Worm (Caenorhabditis elegans): ENCODE measurements around the gene rfip-1.

Gene rfip-1

ce11 chrII:5839227-5839626, 45.1 kb upstream of the rfip-1 start, which contains the start of gene ZK1248.19 (continued):
- peak in 1 of 6 experiments; percentile 4 for TF ChIP-seq elt-3 (tag; optimal IDR thresholded peaks at IDR 0.05)
- TF ChIP-seq xbp-1 (tag; optimal IDR thresholded peaks at IDR 0.05) = peak; percentile 15
- TF ChIP-seq unc-130 (tag; optimal IDR thresholded peaks at IDR 0.05) = peak; percentile 32
- peak; percentile 13 for TF ChIP-seq lin-14 (GFP tag; optimal IDR thresholded peaks at IDR 0.05)
- peak; percentile 17 for TF ChIP-seq swsn-7 (tag; optimal IDR thresholded peaks at IDR 0.05)
- TF ChIP-seq nhr-47 (tag; optimal IDR thresholded peaks at IDR 0.05) = peak; percentile 35
- TF ChIP-seq fkh-4 (tag; optimal IDR thresholded peaks at IDR 0.05; ENCODE audit: borderline replicate concordance) = no peak
- TF ChIP-seq nhr-84 (tag; optimal IDR thresholded peaks at IDR 0.05) = no peak
- TF ChIP-seq lin-35 (GFP tag; optimal IDR thresholded peaks at IDR 0.05) = peak in 1 of 2 experiments; percentile 39
- peak; percentile 56 for TF ChIP-seq rnt-1 (tag; optimal IDR thresholded peaks at IDR 0.05)
- TF ChIP-seq aha-1 (tag; optimal IDR thresholded peaks at IDR 0.05) = no peak
- TF ChIP-seq nhr-85 (tag) = peak; percentile 9

ce11 chrII:5841053-5841547, 43.3 kb upstream of the rfip-1 start, which contains the start of gene lec-5:
Gene lec-5, minus strand, starts transcription at chrII:5841103.
- no peak for TF ChIP-seq mdl-1 (tag; optimal IDR thresholded peaks at IDR 0.05)
- peak; percentile 2 for TF ChIP-seq mep-1 (tag; optimal IDR thresholded peaks at IDR 0.05)
- peak; percentile 79 for TF ChIP-seq pag-3 (tag; optimal IDR thresholded peaks at IDR 0.05; ENCODE audit: borderline replicate concordance, insufficient read depth)
- peak; percentile 60 for TF ChIP-seq nhr-71 (tag; optimal IDR thresholded peaks at IDR 0.05)
- no peak for TF ChIP-seq xbp-1 (tag; optimal IDR thresholded peaks at IDR 0.05)
- peak; percentile 72 for TF ChIP-seq lin-14 (GFP tag; optimal IDR thresholded peaks at IDR 0.05)
- TF ChIP-seq nhr-76 (tag; optimal IDR thresholded peaks at IDR 0.05) = no peak
- TF ChIP-seq nhr-20 (tag; optimal IDR thresholded peaks at IDR 0.05) = peak; percentile 23
- peak in 1 of 2 experiments; percentile 47 for TF ChIP-seq lsy-2 (tag; optimal IDR thresholded peaks at IDR 0.05)
- TF ChIP-seq nhr-28 (tag; optimal IDR thresholded peaks at IDR 0.05) = no peak
- peak; percentile 23 for TF ChIP-seq snu-23 (GFP tag; optimal IDR thresholded peaks at IDR 0.05)
- peak; percentile 38 for TF ChIP-seq nhr-19 (GFP tag; conservative IDR thresholded peaks at IDR 0.05)
- TF ChIP-seq swsn-7 (tag; optimal IDR thresholded peaks at IDR 0.05) = no peak
- peak; percentile 63 for TF ChIP-seq unc-130 (tag; optimal IDR thresholded peaks at IDR 0.05)
- peak; percentile 56 for TF ChIP-seq rnt-1 (tag; optimal IDR thresholded peaks at IDR 0.05)
- TF ChIP-seq dsc-1 (tag; optimal IDR thresholded peaks at IDR 0.05) = peak; percentile 56

DNA sequence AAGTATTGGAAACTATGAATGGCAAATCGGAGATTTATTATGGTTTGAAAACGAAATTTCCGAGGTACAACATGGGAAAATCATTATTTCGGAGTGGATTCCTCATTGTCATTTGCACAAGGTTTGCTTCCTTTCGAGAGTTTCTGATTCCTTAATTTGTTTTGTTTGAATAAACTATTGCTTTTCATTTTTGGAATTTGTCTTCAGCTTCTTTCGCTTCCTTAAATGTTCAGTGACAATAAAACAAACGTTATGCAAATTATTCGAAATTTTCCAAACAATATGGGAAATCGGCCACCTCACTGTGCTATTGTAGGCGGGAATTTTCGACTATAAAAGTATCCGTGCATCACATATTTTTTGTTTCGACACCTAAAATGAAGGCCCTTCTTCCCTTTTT, 42.5 kb upstream of the rfip-1 start, which contains the start of gene nep-25:
TSS of gene nep-25 (plus strand) at position 375 of the 400 bp plus-strand sequence.
- TF ChIP-seq mab-9 (GFP tag; IDR thresholded peaks at IDR 0.05) (no peak), lsy-2 (tag; optimal IDR thresholded peaks at IDR 0.05) (no peak), nhr-76 (tag; optimal IDR thresholded peaks at IDR 0.05) (no peak)

- TF ChIP-seq C04F5.9 (tag; optimal IDR thresholded peaks at IDR 0.05) (peak; percentile 98), irx-1 (tag; optimal IDR thresholded peaks at IDR 0.05) (peak; percentile 100), tlp-1 (tag; optimal IDR thresholded peaks at IDR 0.05) (peak; percentile 73), elt-3 (tag; optimal IDR thresholded peaks at IDR 0.05) (peak in 5 of 6 experiments; percentile 91 to 99 (median 95)), lin-14 (GFP tag; optimal IDR thresholded peaks at IDR 0.05) (peak; percentile 99), dpl-1 (GFP tag; optimal IDR thresholded peaks at IDR 0.05) (peak; percentile 82 to 84 (median 82)), fkh-10 (GFP tag; optimal IDR thresholded peaks at IDR 0.05) (peak; percentile 99), mef-2 (tag; optimal IDR thresholded peaks at IDR 0.05) (peak; percentile 93), nhr-12 (tag; optimal IDR thresholded peaks at IDR 0.05) (peak; percentile 80), tbx-2 (tag; optimal IDR thresholded peaks at IDR 0.05) (peak; percentile 100), fkh-8 (tag; optimal IDR thresholded peaks at IDR 0.05) (peak; percentile 100), isw-1 (GFP tag; IDR thresholded peaks at IDR 0.05) (peak; percentile 99), pqm-1 (tag; optimal IDR thresholded peaks at IDR 0.05) (peak; percentile 76), sox-4 (tag; optimal IDR thresholded peaks at IDR 0.05) (peak; percentile 99), mdl-1 (tag; optimal IDR thresholded peaks at IDR 0.05) (peak; percentile 46 to 94), elt-2 (tag; optimal IDR thresholded peaks at IDR 0.05) (peak; percentile 100), blmp-1 (tag; optimal IDR thresholded peaks at IDR 0.05) (peak; percentile 89), snpc-4 (tag; optimal IDR thresholded peaks at IDR 0.05) (peak; percentile 100), C34B4.2 (tag; optimal IDR thresholded peaks at IDR 0.05) (peak; percentile 81), sup-37 (GFP tag; optimal IDR thresholded peaks at IDR 0.05) (peak; percentile 99), pax-3 (tag; optimal IDR thresholded peaks at IDR 0.05) (peak; percentile 99), snu-23 (GFP tag; optimal IDR thresholded peaks at IDR 0.05) (peak; percentile 100), sptf-1 (tag; optimal IDR thresholded peaks at IDR 0.05) (no peak), fos-1 (tag; optimal IDR thresholded peaks at IDR 0.05) (peak; percentile 98), nhr-84 (tag; optimal IDR thresholded peaks at IDR 0.05) (peak; percentile 85), jun-1 (tag; optimal IDR thresholded peaks at IDR 0.05) (peak; percentile 98), mep-1 (tag; optimal IDR thresholded peaks at IDR 0.05) (peak; percentile 99)
Observed at ce11 chrII:5844694-5845129, 39.6 kb upstream of the rfip-1 start.
